Worm (Caenorhabditis elegans) whole organism, L4/young adult: ENCODE measurements around the gene ZK856.6.

Experiments
- W03F9.2 ChIP-seq: fragments of 150-350 bp; optimal IDR thresholded peaks from 2 replicates; lab custom pipeline; 2014; ENCODE audit warnings: missing biosample characterization, missing genetic modification characterization
- dao-5 ChIP-seq: sonication (generic microtip); optimal IDR thresholded peaks from 2 replicates; lab custom pipeline; 2016; ENCODE audit warnings: missing genotype, missing genetic modification characterization, moderate library complexity, missing compliant biosample characterization
- him-1 ChIP-seq: sonication (generic microtip); optimal IDR thresholded peaks from 2 replicates; lab custom pipeline; 2016; ENCODE audit warnings: missing genotype, missing genetic modification reagents, missing genetic modification characterization, missing compliant biosample characterization

- TF ChIP-seq him-1 (tag; lab: Kevin White, UChicago) (no peak), W03F9.2 (no peak), dao-5 (tag; lab: Kevin White, UChicago) (no peak)
Measured at ce11 chrV:10238665-10239064, 40.2 kb downstream of the ZK856.6 start, which contains the start of gene fubl-1.
